Fruit fly (Drosophila melanogaster) whole organism, prepupa: ENCODE results near the gene Hr38.

ENCODE experiments used
- CG10631 ChIP-seq: fragments of 200-800 bp; sonication (Bioruptor generic); optimal IDR thresholded peaks from 2 replicates; lab custom pipeline; 2016; ENCODE audit warnings: missing biosample characterization, missing genetic modification characterization
- CG10669 ChIP-seq: fragments of 200-800 bp; sonication (Bioruptor generic); optimal IDR thresholded peaks from 3 replicates; lab custom pipeline; 2018; ENCODE audit warnings: missing biosample characterization, mild to moderate bottlenecking, missing genetic modification characterization, moderate library complexity
- CG11294 ChIP-seq: fragments of 200-800 bp; sonication (Bioruptor generic); IDR thresholded peaks from 2 replicates; pipeline ENCODE4 v1.3.6; 2022; ENCODE audit warnings: missing biosample characterization, missing genetic modification characterization
- CG11762 ChIP-seq: fragments of 200-800 bp; sonication (Bioruptor generic); optimal IDR thresholded peaks from 3 replicates; lab custom pipeline; 2016; ENCODE audit warnings: missing biosample characterization, missing genetic modification characterization; ENCODE audit not compliant: insufficient read depth
- CG11902 ChIP-seq: fragments of 200-800 bp; sonication (Bioruptor generic); optimal IDR thresholded peaks from 3 replicates; lab custom pipeline; 2016; ENCODE audit warnings: missing biosample characterization, missing genetic modification characterization
- CG1621 ChIP-seq: fragments of 200-800 bp; sonication (Bioruptor generic); optimal IDR thresholded peaks from 3 replicates; lab custom pipeline; 2018; ENCODE audit warnings: missing biosample characterization, mild to moderate bottlenecking, missing genetic modification characterization
- CG3032 ChIP-seq: fragments of 200-800 bp; optimal IDR thresholded peaks from 2 replicates; lab custom pipeline; 2019; ENCODE audit warnings: missing biosample characterization, mild to moderate bottlenecking, missing genetic modification characterization, moderate library complexity
- CG31627 ChIP-seq: fragments of 200-800 bp; sonication (Bioruptor generic); optimal IDR thresholded peaks from 3 replicates; lab custom pipeline; 2016; ENCODE audit warnings: missing biosample characterization, missing genetic modification characterization
- CG34406 ChIP-seq: fragments of 200-800 bp; sonication (Bioruptor generic); optimal IDR thresholded peaks from 3 replicates; lab custom pipeline; 2016; ENCODE audit warnings: missing biosample characterization, missing genetic modification characterization
- CG3919 ChIP-seq: fragments of 200-800 bp; sonication (Bioruptor generic); optimal IDR thresholded peaks from 3 replicates; lab custom pipeline; 2016; ENCODE audit warnings: missing biosample characterization, missing genetic modification characterization
- CG4318 ChIP-seq: fragments of 200-800 bp; sonication (Bioruptor generic); optimal IDR thresholded peaks from 3 replicates; lab custom pipeline; 2017; ENCODE audit warnings: missing biosample characterization, mild to moderate bottlenecking, missing genetic modification characterization
- CG6163 ChIP-seq: fragments of 200-800 bp; sonication (Bioruptor generic); IDR thresholded peaks from 3 replicates; pipeline ENCODE4 v1.3.6; 2022; ENCODE audit warnings: missing biosample characterization, missing genetic modification characterization
- CG6854 ChIP-seq: fragments of 200-800 bp; sonication (Bioruptor generic); optimal IDR thresholded peaks from 2 replicates; lab custom pipeline; 2017; ENCODE audit warnings: missing biosample characterization, mild to moderate bottlenecking, missing genetic modification characterization
- CG7368 ChIP-seq: fragments of 200-800 bp; sonication (Bioruptor generic); optimal IDR thresholded peaks from 3 replicates; lab custom pipeline; 2016; ENCODE audit warnings: missing biosample characterization, missing genetic modification characterization
- CG8632 ChIP-seq: fragments of 200-800 bp; sonication (Bioruptor generic); optimal IDR thresholded peaks from 3 replicates; lab custom pipeline; 2016; ENCODE audit warnings: missing biosample characterization, missing genetic modification characterization
- Eip75B ChIP-seq: fragments of 200-800 bp; sonication (Bioruptor generic); optimal IDR thresholded peaks from 3 replicates; lab custom pipeline; 2016; ENCODE audit warnings: missing biosample characterization, missing genetic modification characterization
- Eip78C ChIP-seq: fragments of 200-800 bp; sonication (Bioruptor generic); peaks from one replicate; lab custom pipeline; 2016; ENCODE audit warnings: missing biosample characterization, missing genetic modification characterization
- Eip93F ChIP-seq: fragments of 200-800 bp; sonication (Bioruptor generic); optimal IDR thresholded peaks from 2 replicates; lab custom pipeline; 2016; ENCODE audit warnings: missing biosample characterization, mild to moderate bottlenecking, missing genetic modification characterization
- Ets96B ChIP-seq: fragments of 200-800 bp; optimal IDR thresholded peaks from 2 replicates; lab custom pipeline; 2019; ENCODE audit warnings: missing biosample characterization, mild to moderate bottlenecking, missing genetic modification characterization, moderate library complexity
- Hr38 ChIP-seq: sonication (Bioruptor generic); optimal IDR thresholded peaks from 2 replicates; lab custom pipeline; 2016; ENCODE audit warnings: missing biosample characterization, missing genetic modification characterization
- Hr39 ChIP-seq: fragments of 200-800 bp; sonication (Bioruptor generic); optimal IDR thresholded peaks from 2 replicates; lab custom pipeline; 2016; ENCODE audit warnings: missing biosample characterization, missing genetic modification characterization
- Hr4 ChIP-seq: fragments of 200-800 bp; sonication (Bioruptor generic); optimal IDR thresholded peaks from 3 replicates; lab custom pipeline; 2016; ENCODE audit warnings: missing biosample characterization, missing genetic modification characterization
- Lpt ChIP-seq: fragments of 200-800 bp; sonication (Bioruptor generic); optimal IDR thresholded peaks from 3 replicates; lab custom pipeline; 2016; ENCODE audit warnings: missing biosample characterization, missing genetic modification characterization
- Met ChIP-seq: fragments of 200-800 bp; sonication (Bioruptor generic); optimal IDR thresholded peaks from 3 replicates; lab custom pipeline; 2016; ENCODE audit warnings: missing biosample characterization, missing genetic modification characterization
- OdsH ChIP-seq: fragments of 200-800 bp; sonication (Bioruptor generic); optimal IDR thresholded peaks from 3 replicates; lab custom pipeline; 2016; ENCODE audit warnings: missing biosample characterization, missing genetic modification characterization
- Smox ChIP-seq: fragments of 200-800 bp; sonication (Bioruptor generic); optimal IDR thresholded peaks from 3 replicates; lab custom pipeline; 2016; ENCODE audit warnings: missing biosample characterization, missing genetic modification characterization
- Sox102F ChIP-seq: fragments of 200-800 bp; sonication (Bioruptor generic); optimal IDR thresholded peaks from 2 replicates; lab custom pipeline; 2016; ENCODE audit warnings: missing biosample characterization, mild to moderate bottlenecking, missing genetic modification characterization
- Sox14 ChIP-seq: fragments of 200-800 bp; sonication (Bioruptor generic); optimal IDR thresholded peaks from 3 replicates; lab custom pipeline; 2016; ENCODE audit warnings: missing biosample characterization, missing genetic modification characterization
- Sox15 ChIP-seq: fragments of 200-800 bp; sonication (Bioruptor generic); optimal IDR thresholded peaks from 3 replicates; lab custom pipeline; 2016; ENCODE audit warnings: missing biosample characterization, missing genetic modification characterization
- achi ChIP-seq: fragments of 200-800 bp; sonication (Bioruptor generic); optimal IDR thresholded peaks from 3 replicates; lab custom pipeline; 2016; ENCODE audit warnings: missing biosample characterization, missing genetic modification characterization
- acj6 ChIP-seq: fragments of 200-800 bp; sonication (Bioruptor generic); optimal IDR thresholded peaks from 3 replicates; lab custom pipeline; 2016; ENCODE audit warnings: missing biosample characterization, missing genetic modification characterization
- cyc ChIP-seq: fragments of 200-800 bp; sonication (Bioruptor generic); optimal IDR thresholded peaks from 3 replicates; lab custom pipeline; 2016; ENCODE audit warnings: missing biosample characterization, missing genetic modification characterization
- dac ChIP-seq: fragments of 200-800 bp; sonication (Bioruptor generic); optimal IDR thresholded peaks from 2 replicates; lab custom pipeline; 2017; ENCODE audit warnings: missing biosample characterization, mild to moderate bottlenecking, missing genetic modification characterization
- eg ChIP-seq: fragments of 200-800 bp; sonication (Bioruptor generic); IDR thresholded peaks from 3 replicates; pipeline ENCODE4 v1.3.6; 2022; ENCODE audit warnings: missing biosample characterization, missing genetic modification characterization
- fd59A ChIP-seq: fragments of 200-800 bp; sonication (Bioruptor generic); optimal IDR thresholded peaks from 2 replicates; lab custom pipeline; 2017; ENCODE audit warnings: missing biosample characterization, mild to moderate bottlenecking, missing genetic modification characterization, missing genetic modification reagents
- fd85E ChIP-seq: fragments of 200-800 bp; sonication (Bioruptor generic); optimal IDR thresholded peaks from 3 replicates; lab custom pipeline; 2016; ENCODE audit warnings: missing biosample characterization, missing genetic modification characterization
- fkh ChIP-seq: fragments of 200-800 bp; sonication (Bioruptor generic); optimal IDR thresholded peaks from 3 replicates; lab custom pipeline; 2017; ENCODE audit warnings: missing biosample characterization, mild to moderate bottlenecking, missing genetic modification characterization, moderate library complexity
- pdm3 ChIP-seq: fragments of 200-800 bp; sonication (Bioruptor generic); optimal IDR thresholded peaks from 3 replicates; lab custom pipeline; 2016; ENCODE audit warnings: missing biosample characterization, missing genetic modification characterization
- salr ChIP-seq, 2 experiments: fragments of 200-800 bp; sonication (Bioruptor generic); optimal IDR thresholded peaks; 3 replicates each; lab custom pipeline; 2016 to 2018; ENCODE audit warnings: missing biosample characterization in 2 of 2, missing genetic modification characterization in 2 of 2, mild to moderate bottlenecking in 1 of 2
- ss ChIP-seq, 2 experiments: fragments of 200-800 bp; sonication (Bioruptor generic); optimal IDR thresholded peaks; 2 replicates in 1 of 2; 3 replicates in 1 of 2; lab custom pipeline; 2017 to 2018; ENCODE audit warnings: mild to moderate bottlenecking in 2 of 2, missing biosample characterization in 2 of 2, missing genetic modification characterization in 2 of 2, moderate library complexity in 1 of 2
- svp ChIP-seq: fragments of 200-800 bp; sonication (Bioruptor generic); peaks from one replicate; lab custom pipeline; 2016; ENCODE audit warnings: missing biosample characterization, missing genetic modification characterization
- vri ChIP-seq: fragments of 200-800 bp; sonication (Bioruptor generic); optimal IDR thresholded peaks from 3 replicates; lab custom pipeline; 2016; ENCODE audit warnings: missing biosample characterization, mild to moderate bottlenecking, missing genetic modification characterization

Gene Hr38

dm6 chr2L:20716077-20716476 is 1.7 kb upstream of the Hr38 start (continued):
- TF ChIP-seq Sox15 (GFP tag; lab: Kevin White, UChicago), result no peak
- peak; percentile 23 for TF ChIP-seq pdm3 (GFP tag; lab: Kevin White, UChicago)
- TF ChIP-seq Lpt, result peak; percentile 55
- no peak for TF ChIP-seq Hr39 (GFP tag; lab: Kevin White, UChicago)
- TF ChIP-seq salr (GFP tag; optimal IDR thresholded peaks at IDR 0.05; lab: Kevin White, UChicago), result peak in 1 of 2 experiments; percentile 2
- no peak for TF ChIP-seq CG31627 (GFP tag; lab: Kevin White, UChicago)
- TF ChIP-seq CG10631 (GFP tag; lab: Kevin White, UChicago), result no peak
- TF ChIP-seq ss (GFP tag; optimal IDR thresholded peaks at IDR 0.05; lab: Kevin White, UChicago), result peak; percentile 62 to 63
- TF ChIP-seq Eip75B (GFP tag; lab: Kevin White, UChicago), result peak; percentile 79
- no peak for TF ChIP-seq CG11294 (GFP tag; lab: Robert Waterston, UW)
- TF ChIP-seq svp (GFP tag; lab: Kevin White, UChicago), result peak; percentile 84
- peak; percentile 49 for TF ChIP-seq Sox14 (GFP tag; lab: Kevin White, UChicago)
- peak; percentile 48 for TF ChIP-seq achi
- TF ChIP-seq CG4318 (GFP tag; lab: Kevin White, UChicago), result no peak
- peak; percentile 92 for TF ChIP-seq Eip78C
- peak; percentile 41 for TF ChIP-seq Ets96B (tag; lab: Kevin White, UChicago)
- no peak for TF ChIP-seq CG10669 (GFP tag; lab: Kevin White, UChicago)
- TF ChIP-seq CG1621 (tag; lab: Kevin White, UChicago), result peak; percentile 83
- peak; percentile 11 for TF ChIP-seq CG11762

dm6 chr2L:20705869-20706368 is 8.5 kb downstream of the Hr38 start:
- TF ChIP-seq CG7368 (GFP tag; lab: Kevin White, UChicago) (no peak), Sox15 (GFP tag; lab: Kevin White, UChicago) (no peak), svp (GFP tag; lab: Kevin White, UChicago) (no peak), CG6854 (GFP tag; lab: Kevin White, UChicago) (no peak), CG11294 (GFP tag; lab: Robert Waterston, UW) (no peak), Lpt (no peak), CG11902 (GFP tag; lab: Kevin White, UChicago) (no peak), CG6163 (no peak), Met (no peak), eg (GFP tag; lab: Robert Waterston, UW) (no peak)
- TF ChIP-seq, all 60 proteins: peak for 0

dm6 chr2L:20704511-20705266 is 9.7 kb downstream of the Hr38 start:
- TF ChIP-seq Smox (GFP tag; lab: Kevin White, UChicago) (no peak), vri (GFP tag; lab: Kevin White, UChicago) (no peak), ss (GFP tag; optimal IDR thresholded peaks at IDR 0.05; lab: Kevin White, UChicago) (peak in 1 of 2 experiments; percentile 19)

DNA sequence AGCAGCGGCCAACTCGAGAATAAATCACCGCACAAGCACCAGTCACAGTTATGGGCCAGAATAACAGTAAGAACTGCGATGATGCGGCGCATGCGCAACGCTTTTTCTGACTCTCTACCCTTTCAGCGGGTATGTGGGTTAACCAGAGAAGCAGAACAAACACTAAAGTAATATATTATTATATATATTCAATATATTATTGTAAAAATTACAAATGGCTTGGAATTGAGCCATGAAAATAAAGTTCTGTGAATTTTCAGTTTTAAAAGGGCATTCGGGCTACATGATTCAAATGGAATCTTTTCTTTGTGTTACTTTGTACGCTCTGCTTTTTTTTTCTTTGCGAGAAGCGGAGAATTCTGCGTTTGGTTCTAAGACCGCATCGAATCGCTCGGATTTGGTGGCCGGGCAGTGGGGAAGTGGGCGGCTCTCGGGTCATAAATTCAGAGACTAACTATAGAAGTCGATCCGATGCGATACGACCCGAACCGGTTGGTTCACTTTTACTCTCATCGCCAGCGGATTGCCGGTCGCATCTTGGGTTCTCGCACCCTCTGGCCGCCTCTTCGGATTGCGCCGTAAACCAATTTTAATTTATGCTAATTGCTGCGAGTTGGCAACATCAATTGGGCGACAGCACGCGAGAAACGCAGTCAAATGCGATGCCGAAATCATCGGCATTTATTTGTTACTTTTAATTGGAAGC is 13.7 kb downstream of the Hr38 start:
- TF ChIP-seq acj6 (GFP tag; lab: Kevin White, UChicago), result peak; percentile 80
- TF ChIP-seq Hr4 (GFP tag; lab: Kevin White, UChicago), result no peak
- TF ChIP-seq fkh (GFP tag; lab: Kevin White, UChicago), result no peak
- peak; percentile 64 for TF ChIP-seq CG10669 (GFP tag; lab: Kevin White, UChicago)
- no peak for TF ChIP-seq fd85E
- TF ChIP-seq vri (GFP tag; lab: Kevin White, UChicago), result peak; percentile 71
- TF ChIP-seq CG10631 (GFP tag; lab: Kevin White, UChicago), result peak; percentile 85
- TF ChIP-seq Hr39 (GFP tag; lab: Kevin White, UChicago), result peak; percentile 62
- peak; percentile 75 for TF ChIP-seq CG8632
- TF ChIP-seq CG6854 (GFP tag; lab: Kevin White, UChicago), result peak; percentile 12
- peak; percentile 70 for TF ChIP-seq Sox102F (GFP tag; lab: Kevin White, UChicago)
- TF ChIP-seq dac (GFP tag; lab: Kevin White, UChicago), result no peak
- TF ChIP-seq Eip93F (GFP tag; lab: Kevin White, UChicago), result peak; percentile 48
- TF ChIP-seq CG11902 (GFP tag; lab: Kevin White, UChicago), result peak; percentile 57
- TF ChIP-seq fd59A (GFP tag; lab: Kevin White, UChicago), result peak; percentile 80
- TF ChIP-seq CG3919 (GFP tag; lab: Kevin White, UChicago), result peak; percentile 75
- peak; percentile 57 for TF ChIP-seq cyc (GFP tag; lab: Kevin White, UChicago)
- peak; percentile 88 for TF ChIP-seq achi
- peak; percentile 76 for TF ChIP-seq CG3032
- peak; percentile 80 for TF ChIP-seq OdsH (GFP tag; lab: Kevin White, UChicago)
- TF ChIP-seq Hr38 (GFP tag; lab: Kevin White, UChicago), result no peak
- TF ChIP-seq CG34406 (GFP tag; lab: Kevin White, UChicago), result peak; percentile 82
- peak; percentile 65 for TF ChIP-seq Smox (GFP tag; lab: Kevin White, UChicago)
- no peak for TF ChIP-seq CG11762
- peak; percentile 69 for TF ChIP-seq Ets96B (tag; lab: Kevin White, UChicago)
